Worm (Caenorhabditis elegans) whole organism, L3 larva: ENCODE data around the gene C14H10.3.

Experiments
- ceh-28 ChIP-seq: fragments of 150-350 bp; optimal IDR thresholded peaks from 2 replicates; lab custom pipeline; 2014; ENCODE audit warnings: missing biosample characterization, missing genetic modification reagents, missing genetic modification characterization
- egl-5 ChIP-seq: fragments of 150-350 bp; optimal IDR thresholded peaks from 2 replicates; lab custom pipeline; 2017; ENCODE audit warnings: missing biosample characterization, missing genetic modification reagents, missing genetic modification characterization, inconsistent platforms
- pha-4 ChIP-seq: fragments of 150-350 bp; optimal IDR thresholded peaks from 2 replicates; lab custom pipeline; 2014; ENCODE audit warnings: missing biosample characterization, missing genetic modification reagents, missing genetic modification characterization
- snpc-4 ChIP-seq: fragments of 150-350 bp; optimal IDR thresholded peaks from 2 replicates; lab custom pipeline; 2014; ENCODE audit warnings: missing biosample characterization, missing genetic modification characterization

ce11 chrX:10205321-10205720 lies 22.6 kb downstream of the C14H10.3 start, which contains the start of gene sex-1:
- TF ChIP-seq egl-5 (tag; lab: Kevin White, UChicago) = no peak
- no peak for TF ChIP-seq snpc-4 (tag; lab: Kevin White, UChicago)
- no peak for TF ChIP-seq ceh-28
- TF ChIP-seq pha-4 (tag; lab: Kevin White, UChicago) = no peak
